Fruit fly (Drosophila melanogaster) S2 (cell line): ENCODE results near the gene CG42512.

Source experiments
- CG8478 ChIP-seq: fragments of >200 bp; optimal IDR thresholded peaks from 2 replicates; lab custom pipeline; 2018
- CTCF ChIP-seq, 2 experiments: fragments of >200 bp; optimal IDR thresholded peaks; 2 replicates each; lab custom pipeline; 2018

- TF ChIP-seq CG8478 (lab: Kevin White, UChicago) (no peak), CTCF (optimal IDR thresholded peaks at IDR 0.05; lab: Kevin White, UChicago) (no peak)
Observed at dm6 chrX:16633181-16633957, 17.8 kb upstream of the CG42512 start.
